Worm (Caenorhabditis elegans) whole organism, dauer: ENCODE results near the gene F56D1.1.

Experiments
- unc-62 ChIP-seq: sonication (generic microtip); optimal IDR thresholded peaks from 2 replicates; lab custom pipeline; 2017; ENCODE audit warnings: missing biosample characterization, missing genetic modification reagents, missing genetic modification characterization

F56D1.1 gene

DNA sequence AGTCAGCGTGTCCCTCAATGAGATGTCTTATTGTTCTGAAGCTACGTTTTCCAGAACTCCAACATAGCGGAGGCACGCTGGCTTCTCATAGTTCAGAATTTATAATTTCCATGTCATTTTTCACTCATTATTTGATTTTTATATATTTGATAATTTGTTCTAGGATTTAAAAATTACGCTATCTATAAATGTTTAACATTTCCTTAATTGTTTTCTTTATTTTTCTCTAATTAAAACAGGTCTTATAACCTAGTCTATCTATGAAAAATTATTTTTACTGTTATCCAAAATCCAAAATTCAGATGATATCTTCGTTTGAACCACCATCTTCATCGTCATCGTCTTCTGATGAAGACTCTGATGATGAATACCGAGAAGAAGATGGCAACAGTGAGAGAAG is at the start of gene F56D1.1:
Gene F56D1.1 (plus strand): TSS at position 301 of the 400 bp plus-strand sequence.
- TF ChIP-seq unc-62 (GFP tag; lab: Kevin White, UChicago): no peak

DNA sequence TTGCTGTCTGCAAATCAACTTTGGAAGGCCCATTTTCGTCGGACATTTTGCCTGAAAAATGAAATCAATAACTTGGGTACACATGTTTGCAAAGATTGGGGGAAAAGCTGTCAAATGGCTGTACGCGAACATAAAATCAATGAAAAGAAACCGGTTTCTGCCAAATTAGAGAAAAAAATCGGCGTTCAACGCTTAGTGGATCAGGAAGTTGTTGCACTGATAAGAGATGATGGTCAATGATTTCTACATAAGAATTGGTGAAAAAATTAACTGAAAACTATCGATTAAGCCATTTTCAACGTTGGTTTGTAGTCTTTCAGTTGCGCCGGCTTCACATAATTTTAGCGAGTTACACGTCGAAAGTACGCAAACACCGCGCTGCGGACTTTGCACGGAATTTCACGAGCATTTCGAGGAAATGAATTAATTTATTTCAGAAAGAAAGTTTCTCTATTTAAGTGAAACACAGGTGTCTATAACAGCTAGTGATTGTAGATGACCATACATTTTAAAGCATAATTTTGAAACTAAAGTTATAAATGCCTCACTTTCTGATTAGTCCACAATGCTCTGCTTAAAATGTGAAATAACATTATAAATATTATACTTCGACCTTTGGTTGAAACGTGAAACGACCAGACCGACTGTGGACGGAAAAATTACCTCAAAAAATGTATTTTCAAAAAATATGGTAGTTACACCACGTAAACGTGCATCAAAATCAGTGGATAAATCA is 48.7 kb upstream of the F56D1.1 start, which contains the start of the genes F07F6.4 and F07F6.2:
Gene F07F6.4 (minus strand): TSS at position 51 of the 736 bp plus-strand sequence.
Gene F07F6.2 (plus strand): TSS at position 686 of the 736 bp plus-strand sequence.
- no peak for TF ChIP-seq unc-62 (GFP tag; lab: Kevin White, UChicago)

- TF ChIP-seq unc-62 (GFP tag; lab: Kevin White, UChicago): no peak
Observed at ce11 chrII:5433069-5433468, 45.3 kb upstream of the F56D1.1 start, which contains the start of gene srx-114. srx-114 (minus strand) TSS chrII:5433169.

DNA sequence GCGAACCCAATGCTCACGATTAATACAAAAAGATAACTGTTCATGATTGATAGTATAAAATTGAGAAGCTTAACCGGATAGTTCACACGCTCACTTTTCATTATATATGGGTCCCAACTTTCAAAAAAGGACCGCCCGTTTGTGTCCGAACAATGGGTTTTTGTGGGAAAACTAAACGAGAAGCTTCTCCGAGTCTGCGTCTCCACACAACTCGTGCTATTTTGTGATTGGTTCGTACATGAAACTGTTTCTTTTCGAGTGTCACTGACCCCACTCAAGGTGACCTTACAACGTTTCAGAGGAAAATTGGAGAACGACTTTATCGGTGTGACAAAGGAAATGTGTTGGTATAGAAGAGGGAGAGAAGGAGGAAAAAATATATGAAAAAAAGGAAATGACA is 41.6 kb upstream of the F56D1.1 start, which contains the start of gene dct-5:
Gene dct-5 (minus strand): TSS at position 101 of the 400 bp plus-strand sequence.
- no peak for TF ChIP-seq unc-62 (GFP tag; lab: Kevin White, UChicago)

DNA sequence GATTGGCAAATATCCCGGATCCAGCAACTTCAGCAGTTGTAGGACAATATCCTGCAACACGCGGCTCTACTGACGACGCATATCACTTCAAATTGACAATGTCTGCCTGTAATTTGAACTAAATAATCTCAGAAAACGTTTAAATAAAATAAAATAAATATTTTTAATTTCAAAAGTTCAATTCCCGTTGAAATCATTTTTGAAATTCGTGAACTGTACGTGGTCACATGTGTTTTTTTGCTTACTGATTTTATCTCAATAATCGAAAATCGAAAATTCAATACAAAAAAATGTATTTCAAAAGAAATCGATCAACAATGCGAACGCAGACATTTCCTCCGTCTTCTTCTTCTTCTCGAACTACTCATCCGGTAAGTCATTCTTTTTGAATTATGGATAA is 40.8 kb upstream of the F56D1.1 start, which contains the start of gene F07F6.1:
Gene F07F6.1 (plus strand): TSS at position 301 of the 400 bp plus-strand sequence.
- no peak for TF ChIP-seq unc-62 (GFP tag; lab: Kevin White, UChicago)

- TF ChIP-seq unc-62 (GFP tag; lab: Kevin White, UChicago): no peak
Observed at ce11 chrII:5446506-5446905, 31.9 kb upstream of the F56D1.1 start, which contains the start of gene nmr-1. nmr-1 (minus strand) TSS chrII:5446606.

ce11 chrII:5447381-5447780 is 31.0 kb upstream of the F56D1.1 start, which contains the start of gene cex-1:
cex-1 (plus strand) TSS chrII:5447681.
- no peak for TF ChIP-seq unc-62 (GFP tag; lab: Kevin White, UChicago)

DNA sequence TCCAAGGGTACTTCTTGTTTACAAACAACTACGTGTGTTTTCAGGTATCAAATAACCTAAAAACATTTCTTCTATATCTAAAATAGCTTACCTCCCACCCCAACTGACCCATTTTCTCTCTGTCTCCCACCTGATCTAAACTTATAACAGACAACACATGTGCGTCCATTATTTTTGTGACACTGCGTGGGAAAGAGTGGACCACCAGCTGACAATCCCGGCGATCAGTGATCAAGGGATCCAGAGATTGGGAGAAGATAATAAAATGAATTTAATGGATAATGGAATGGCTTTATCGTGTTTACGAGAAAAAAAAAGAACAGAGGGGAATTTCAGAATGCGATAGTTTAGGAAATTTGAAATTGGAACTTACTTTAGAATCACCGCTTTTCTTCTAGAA is 29.2 kb upstream of the F56D1.1 start:
- TF ChIP-seq unc-62 (GFP tag; lab: Kevin White, UChicago): no peak

DNA sequence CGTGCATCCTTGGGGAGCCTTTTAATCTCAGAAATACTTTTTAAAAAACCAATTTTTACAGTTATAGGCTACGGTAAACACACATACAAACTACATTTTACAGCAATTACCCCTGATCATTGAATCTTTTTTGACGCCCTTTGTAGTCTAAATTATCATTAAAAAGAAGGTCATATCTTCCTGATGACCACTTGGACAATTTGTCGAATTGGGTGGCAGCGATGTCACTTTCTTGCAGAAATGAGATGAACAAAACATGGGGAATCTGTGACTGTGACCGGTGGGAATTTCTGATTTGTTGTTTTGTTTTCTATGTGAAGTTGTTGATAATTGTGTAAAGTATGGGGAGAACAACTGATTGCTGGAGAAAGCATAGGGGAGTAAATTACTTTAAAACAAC is 28.8 kb upstream of the F56D1.1 start:
- TF ChIP-seq unc-62 (GFP tag; lab: Kevin White, UChicago): no peak

DNA sequence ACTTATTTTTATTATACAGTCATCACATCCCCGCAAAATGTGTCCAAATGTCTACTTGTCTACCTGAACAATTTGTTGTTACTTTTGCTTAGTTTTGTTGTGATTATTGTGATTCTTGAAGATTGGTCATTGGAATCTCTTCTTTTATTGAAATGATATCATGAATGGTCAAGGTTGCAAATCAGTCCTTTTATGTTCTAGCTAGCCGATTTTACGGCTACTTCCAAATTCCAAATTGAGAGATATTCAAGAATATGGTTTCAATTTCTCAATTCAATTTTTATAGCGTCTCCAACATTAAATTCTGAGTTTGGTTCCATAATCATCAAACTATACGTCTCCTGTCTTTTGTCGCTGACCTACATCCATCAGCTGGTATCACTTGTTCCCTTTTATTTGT is 27.1 kb upstream of the F56D1.1 start:
- no peak for TF ChIP-seq unc-62 (GFP tag; lab: Kevin White, UChicago)

- TF ChIP-seq unc-62 (GFP tag; lab: Kevin White, UChicago): no peak
Observed at ce11 chrII:5453547-5453946, 24.9 kb upstream of the F56D1.1 start, which contains the start of gene dhs-5. dhs-5 (plus strand) TSS chrII:5453847.

- TF ChIP-seq unc-62 (GFP tag; lab: Kevin White, UChicago): no peak
Observed at ce11 chrII:5455650-5456355, 22.6 kb upstream of the F56D1.1 start, which contains the start of gene daz-1. daz-1 (plus strand) TSS chrII:5456305.

- TF ChIP-seq unc-62 (GFP tag; lab: Kevin White, UChicago): no peak
Observed at ce11 chrII:5458683-5459410, 19.6 kb upstream of the F56D1.1 start.

DNA sequence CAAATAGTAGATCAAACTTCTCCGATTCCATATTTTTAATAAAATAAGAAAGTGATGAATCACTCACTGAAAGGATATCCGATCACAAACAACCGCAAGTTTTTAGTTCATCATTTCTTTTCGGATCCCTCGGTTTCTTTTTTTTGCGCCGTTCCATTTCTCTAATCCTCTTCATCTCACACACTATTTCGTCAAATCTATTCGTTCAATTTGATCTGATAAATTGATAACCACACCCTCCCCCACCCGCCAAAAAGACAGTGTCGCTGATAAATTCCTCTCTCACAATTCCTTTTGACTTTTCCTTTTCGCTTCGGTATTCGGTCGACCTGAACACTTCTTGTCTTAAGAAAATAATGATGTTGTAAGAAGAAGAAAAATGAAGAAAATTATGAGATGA is 18.9 kb upstream of the F56D1.1 start:
- no peak for TF ChIP-seq unc-62 (GFP tag; lab: Kevin White, UChicago)

- no peak for TF ChIP-seq unc-62 (GFP tag; lab: Kevin White, UChicago)
Observed at ce11 chrII:5460911-5461310, 17.5 kb upstream of the F56D1.1 start.
